Fruit fly (Drosophila melanogaster) whole organism, embryonic: ENCODE data around the gene roq.
A peak's percentile ranks its signal among the peaks of the same experiment; 100 is the strongest.

Experiments
- Atf6 ChIP-seq: fragments of 200-800 bp; sonication (Bioruptor generic); IDR thresholded peaks from 2 replicates; pipeline ENCODE4 v1.3.6; 2022; ENCODE audit warnings: missing biosample characterization, missing genetic modification characterization
- B-H1 ChIP-seq: fragments of 200-800 bp; sonication (Bioruptor generic); IDR thresholded peaks from 3 replicates; pipeline ENCODE4 v1.3.6; 2022; ENCODE audit warnings: missing biosample characterization, missing genetic modification characterization
- Bgb ChIP-seq: fragments of 200-800 bp; sonication (Bioruptor generic); IDR thresholded peaks from 2 replicates; pipeline ENCODE4 v1.3.6; 2022; ENCODE audit warnings: missing biosample characterization, missing genetic modification characterization; ENCODE audit not compliant: partially characterized antibody
- CG10267 ChIP-seq: fragments of 200-800 bp; sonication (Bioruptor generic); optimal IDR thresholded peaks from 2 replicates; lab custom pipeline; 2018; ENCODE audit warnings: missing biosample characterization, mild to moderate bottlenecking, missing genetic modification characterization, moderate library complexity
- CG10543 ChIP-seq: fragments of 200-800 bp; sonication (Bioruptor generic); optimal IDR thresholded peaks from 3 replicates; lab custom pipeline; 2017; ENCODE audit warnings: missing biosample characterization, mild to moderate bottlenecking, missing genetic modification characterization, moderate library complexity
- CG11560 ChIP-seq: fragments of 200-800 bp; sonication (Bioruptor generic); IDR thresholded peaks from 3 replicates; pipeline ENCODE4 v1.3.6; 2022; ENCODE audit warnings: missing biosample characterization, missing genetic modification characterization
- CG1233 ChIP-seq: fragments of 200-800 bp; sonication (Bioruptor generic); optimal IDR thresholded peaks from 4 replicates; lab custom pipeline; 2018; ENCODE audit warnings: missing biosample characterization, mild to moderate bottlenecking, missing genetic modification characterization
- CG14014 ChIP-seq: fragments of 200-800 bp; sonication (Bioruptor generic); IDR thresholded peaks from 2 replicates; pipeline ENCODE4 v1.3.6; 2022; ENCODE audit warnings: missing biosample characterization, missing genetic modification characterization
- CG14441 ChIP-seq: fragments of 200-800 bp; sonication (Bioruptor generic); IDR thresholded peaks from 2 replicates; pipeline ENCODE4 v1.3.6; 2022; ENCODE audit warnings: missing biosample characterization, missing genetic modification characterization
- CG2129 ChIP-seq: fragments of 200-800 bp; sonication (Bioruptor generic); IDR thresholded peaks from 2 replicates; pipeline ENCODE4 v1.3.6; 2022; ENCODE audit warnings: missing biosample characterization, missing genetic modification characterization; ENCODE audit not compliant: partially characterized antibody
- CG2678 ChIP-seq: fragments of 200-800 bp; sonication (Bioruptor generic); optimal IDR thresholded peaks from 3 replicates; lab custom pipeline; 2019; ENCODE audit warnings: missing biosample characterization, mild to moderate bottlenecking, missing genetic modification characterization, moderate library complexity
- CG4820 ChIP-seq: fragments of 200-800 bp; sonication (Bioruptor generic); optimal IDR thresholded peaks from 3 replicates; lab custom pipeline; 2016; ENCODE audit warnings: missing biosample characterization, missing genetic modification characterization
- CG5245 ChIP-seq: fragments of 200-800 bp; sonication (Bioruptor generic); optimal IDR thresholded peaks from 3 replicates; lab custom pipeline; 2016; ENCODE audit warnings: missing biosample characterization, missing genetic modification characterization
- CG6813 ChIP-seq: fragments of 200-800 bp; sonication (Bioruptor generic); optimal IDR thresholded peaks from 2 replicates; lab custom pipeline; 2017; ENCODE audit warnings: missing biosample characterization, missing genetic modification characterization, mild to moderate bottlenecking, moderate library complexity, missing genetic modification reagents
- CG7745 ChIP-seq: fragments of 200-800 bp; sonication (Bioruptor generic); optimal IDR thresholded peaks from 2 replicates; lab custom pipeline; 2018; ENCODE audit warnings: missing biosample characterization, mild to moderate bottlenecking, missing genetic modification characterization, moderate library complexity
- CG7786 ChIP-seq: fragments of 200-800 bp; sonication (Bioruptor generic); optimal IDR thresholded peaks from 2 replicates; lab custom pipeline; 2016; ENCODE audit warnings: missing biosample characterization, missing genetic modification characterization
- CG8359 ChIP-seq: fragments of 200-800 bp; sonication (Bioruptor generic); optimal IDR thresholded peaks from 2 replicates; lab custom pipeline; 2017; ENCODE audit warnings: missing biosample characterization, mild to moderate bottlenecking, missing genetic modification characterization, borderline replicate concordance
- CTCF ChIP-seq: fragments of 200-800 bp; sonication (Bioruptor generic); optimal IDR thresholded peaks from 2 replicates; lab custom pipeline; 2017; ENCODE audit warnings: missing biosample characterization, mild to moderate bottlenecking, missing genetic modification characterization, moderate library complexity
- Dbx ChIP-seq: fragments of 200-800 bp; sonication (Bioruptor generic); IDR thresholded peaks from 3 replicates; pipeline ENCODE4 v1.3.6; 2022; ENCODE audit warnings: missing biosample characterization, missing genetic modification characterization
- Dip2 ChIP-seq: fragments of 200-800 bp; sonication (Bioruptor generic); IDR thresholded peaks from 2 replicates; pipeline ENCODE4 v1.3.6; 2022; ENCODE audit warnings: missing biosample characterization, missing genetic modification characterization
- Doc3 ChIP-seq: fragments of 200-800 bp; sonication (Bioruptor generic); IDR thresholded peaks from 3 replicates; pipeline ENCODE4 v1.3.6; 2022; ENCODE audit warnings: missing biosample characterization, missing genetic modification characterization; ENCODE audit not compliant: partially characterized antibody
- Dref ChIP-seq: fragments of 200-800 bp; sonication (Bioruptor generic); IDR thresholded peaks from 2 replicates; pipeline ENCODE4 v1.3.6; 2022; ENCODE audit warnings: missing biosample characterization, missing genetic modification characterization
- Drgx ChIP-seq: fragments of 200-800 bp; sonication (Bioruptor generic); IDR thresholded peaks from 2 replicates; pipeline ENCODE4 v1.3.6; 2022; ENCODE audit warnings: missing biosample characterization, missing genetic modification characterization
- Ets97D ChIP-seq: fragments of 200-800 bp; sonication (Bioruptor generic); optimal IDR thresholded peaks from 3 replicates; lab custom pipeline; 2016; ENCODE audit warnings: missing biosample characterization, missing genetic modification characterization
- Fer2 ChIP-seq: fragments of 200-800 bp; sonication (Bioruptor generic); optimal IDR thresholded peaks from 2 replicates; lab custom pipeline; 2018; ENCODE audit warnings: missing biosample characterization, mild to moderate bottlenecking, missing genetic modification characterization, moderate library complexity
- HLH4C ChIP-seq: fragments of 200-800 bp; sonication (Bioruptor generic); IDR thresholded peaks from 3 replicates; pipeline ENCODE4 v1.3.6; 2022; ENCODE audit warnings: missing biosample characterization, missing genetic modification characterization; ENCODE audit not compliant: partially characterized antibody
- Hr3 ChIP-seq: fragments of 200-800 bp; sonication (Bioruptor generic); optimal IDR thresholded peaks from 3 replicates; lab custom pipeline; 2016; ENCODE audit warnings: missing biosample characterization, missing genetic modification characterization
- MBD-R2 ChIP-seq: fragments of 200-800 bp; sonication (Bioruptor generic); IDR thresholded peaks from 2 replicates; pipeline ENCODE4 v1.3.6; 2022; ENCODE audit warnings: missing biosample characterization, missing genetic modification characterization
- Max ChIP-seq: fragments of 200-800 bp; sonication (Bioruptor generic); optimal IDR thresholded peaks from 2 replicates; lab custom pipeline; 2016; ENCODE audit warnings: missing biosample characterization, mild to moderate bottlenecking, missing genetic modification characterization
- Med ChIP-seq: fragments of 200-800 bp; sonication (Bioruptor generic); peaks from one replicate; lab custom pipeline; 2016; ENCODE audit warnings: missing biosample characterization, missing genetic modification characterization, mild to moderate bottlenecking, inconsistent platforms, moderate library complexity
- Pdp1 ChIP-seq, 2 experiments: fragments of 200-800 bp; sonication (Bioruptor generic); optimal IDR thresholded peaks; 3 replicates each; lab custom pipeline; 2016; ENCODE audit warnings: missing biosample characterization in 2 of 2, missing genetic modification characterization in 2 of 2, mild to moderate bottlenecking in 1 of 2, moderate library complexity in 1 of 2
- ab ChIP-seq: fragments of 200-800 bp; sonication (Bioruptor generic); optimal IDR thresholded peaks from 2 replicates; lab custom pipeline; 2016; ENCODE audit warnings: missing biosample characterization, missing genetic modification characterization
- bsh ChIP-seq, 2 experiments: fragments of 200-800 bp; sonication (Bioruptor generic); optimal IDR thresholded peaks; 2 replicates each; lab custom pipeline; 2017 to 2018; ENCODE audit warnings: mild to moderate bottlenecking in 2 of 2, missing biosample characterization in 2 of 2, missing genetic modification characterization in 2 of 2, moderate library complexity in 1 of 2
- cg ChIP-seq: fragments of 200-800 bp; sonication (Bioruptor generic); optimal IDR thresholded peaks from 3 replicates; lab custom pipeline; 2019; ENCODE audit warnings: missing biosample characterization, mild to moderate bottlenecking, missing genetic modification characterization, moderate library complexity
- dmrt11E ChIP-seq: fragments of 200-800 bp; sonication (Bioruptor generic); optimal IDR thresholded peaks from 3 replicates; lab custom pipeline; 2018; ENCODE audit warnings: missing biosample characterization, mild to moderate bottlenecking, missing genetic modification characterization, moderate library complexity
- exex ChIP-seq: fragments of 200-800 bp; sonication (Bioruptor generic); optimal IDR thresholded peaks from 4 replicates; lab custom pipeline; 2018; ENCODE audit warnings: missing biosample characterization, mild to moderate bottlenecking, missing genetic modification characterization, moderate library complexity
- grn ChIP-seq: fragments of 200-800 bp; sonication (Bioruptor generic); optimal IDR thresholded peaks from 3 replicates; lab custom pipeline; 2017; ENCODE audit warnings: missing biosample characterization, missing genetic modification characterization
- inv ChIP-seq: fragments of 200-800 bp; sonication (Bioruptor generic); IDR thresholded peaks from 2 replicates; pipeline ENCODE4 v1.3.6; 2022; ENCODE audit warnings: missing biosample characterization, missing genetic modification characterization; ENCODE audit not compliant: partially characterized antibody
- kah ChIP-seq: fragments of 200-800 bp; sonication (Bioruptor generic); optimal IDR thresholded peaks from 2 replicates; lab custom pipeline; 2018; ENCODE audit warnings: missing biosample characterization, mild to moderate bottlenecking, missing genetic modification characterization
- mirr ChIP-seq: fragments of 200-800 bp; sonication (Bioruptor generic); optimal IDR thresholded peaks from 3 replicates; lab custom pipeline; 2018; ENCODE audit warnings: missing biosample characterization, mild to moderate bottlenecking, missing genetic modification characterization
- nom ChIP-seq: fragments of 200-800 bp; sonication (Bioruptor generic); optimal IDR thresholded peaks from 2 replicates; lab custom pipeline; 2017; ENCODE audit warnings: missing biosample characterization, missing genetic modification characterization, mild to moderate bottlenecking, moderate library complexity, missing genetic modification reagents
- pita ChIP-seq: fragments of 200-800 bp; sonication (Bioruptor generic); optimal IDR thresholded peaks from 2 replicates; lab custom pipeline; 2017; ENCODE audit warnings: missing biosample characterization, mild to moderate bottlenecking, missing genetic modification characterization
- ro ChIP-seq: fragments of 200-800 bp; sonication (Bioruptor generic); IDR thresholded peaks from 2 replicates; pipeline ENCODE4 v1.3.6; 2022; ENCODE audit warnings: missing biosample characterization, missing genetic modification characterization
- schlank ChIP-seq: fragments of 200-800 bp; sonication (Bioruptor generic); optimal IDR thresholded peaks from 2 replicates; lab custom pipeline; 2018; ENCODE audit warnings: missing biosample characterization, mild to moderate bottlenecking, missing genetic modification characterization
- sens ChIP-seq: fragments of 200-800 bp; sonication (Bioruptor generic); peaks from one replicate; lab custom pipeline; 2016; ENCODE audit warnings: missing biosample characterization, missing genetic modification characterization
- sim ChIP-seq: fragments of 200-800 bp; sonication (Bioruptor generic); IDR thresholded peaks from 2 replicates; pipeline ENCODE4 v1.3.6; 2022; ENCODE audit warnings: missing biosample characterization, missing genetic modification characterization
- slou ChIP-seq: fragments of 200-800 bp; sonication (Bioruptor generic); optimal IDR thresholded peaks from 3 replicates; lab custom pipeline; 2016; ENCODE audit warnings: missing biosample characterization, missing genetic modification characterization
- sr ChIP-seq: fragments of 200-800 bp; sonication (Bioruptor generic); IDR thresholded peaks from 3 replicates; pipeline ENCODE4 v1.3.6; 2022; ENCODE audit warnings: missing biosample characterization, missing genetic modification characterization
- sug ChIP-seq: fragments of 200-800 bp; optimal IDR thresholded peaks from 2 replicates; lab custom pipeline; 2019; ENCODE audit warnings: missing biosample characterization, mild to moderate bottlenecking, missing genetic modification characterization, moderate library complexity
- tin ChIP-seq: fragments of 200-800 bp; sonication (Bioruptor generic); optimal IDR thresholded peaks from 3 replicates; lab custom pipeline; 2016; ENCODE audit warnings: missing biosample characterization, missing genetic modification characterization
- z ChIP-seq: fragments of 200-800 bp; sonication (Bioruptor generic); IDR thresholded peaks from 3 replicates; pipeline ENCODE4 v1.3.6; 2022; ENCODE audit warnings: missing biosample characterization, missing genetic modification characterization

Gene roq

dm6 chr3L:16384145-16384705 is 5.9 kb upstream of the roq start:
- TF ChIP-seq Dref (peak; percentile 9; the same call in 1 of the 2 replicates), ro (0 out of 2 replicates have a peak, but pooled peaks have one; percentile 11), sens (GFP tag; lab: Kevin White, UChicago) (peak; percentile 44), Pdp1 (GFP tag; optimal IDR thresholded peaks at IDR 0.05; lab: Kevin White, UChicago) (peak in 1 of 2 experiments; percentile 13), CG7745 (tag; lab: Kevin White, UChicago) (no peak), CG7786 (GFP tag; lab: Kevin White, UChicago) (no peak), Drgx (peak; percentile 44; the same call in 1 of the 2 replicates), bsh (GFP tag; optimal IDR thresholded peaks at IDR 0.05; lab: Kevin White, UChicago) (no peak), CG1233 (GFP tag; lab: Kevin White, UChicago) (no peak), sug (tag; lab: Kevin White, UChicago) (peak; percentile 66), mirr (peak; percentile 27), CG8359 (GFP tag; lab: Kevin White, UChicago) (no peak), HLH4C (no peak), CG11560 (0 out of 3 replicates have a peak, but pooled peaks have one; percentile 25), CG2678 (tag; lab: Kevin White, UChicago) (peak; percentile 3), sim (GFP tag; lab: Robert Waterston, UW) (no peak), kah (GFP tag; lab: Kevin White, UChicago) (peak; percentile 40), exex (tag; lab: Kevin White, UChicago) (peak; percentile 61), B-H1 (GFP tag; lab: Robert Waterston, UW) (no peak), nom (peak; percentile 49), Med (GFP tag; lab: Kevin White, UChicago) (peak; percentile 71), CG14014 (GFP tag; lab: Robert Waterston, UW) (0 out of 2 replicates have a peak, but pooled peaks have one; percentile 6), Atf6 (GFP tag; lab: Robert Waterston, UW) (no peak), CG10543 (peak; percentile 11)

dm6 chr3L:16383056-16383455 is 4.7 kb upstream of the roq start:
- TF ChIP-seq Ets97D (GFP tag; lab: Kevin White, UChicago) (no peak), CG14441 (GFP tag; lab: Robert Waterston, UW) (no peak), schlank (tag; lab: Kevin White, UChicago) (no peak), Pdp1 (GFP tag; optimal IDR thresholded peaks at IDR 0.05; lab: Kevin White, UChicago) (peak in 1 of 2 experiments; percentile 87), slou (GFP tag; lab: Kevin White, UChicago) (no peak), dmrt11E (tag; lab: Kevin White, UChicago) (no peak), exex (tag; lab: Kevin White, UChicago) (peak; percentile 79), CG6813 (GFP tag; lab: Kevin White, UChicago) (no peak), Dbx (GFP tag; lab: Robert Waterston, UW) (no peak), CTCF (GFP tag; lab: Kevin White, UChicago) (no peak), z (GFP tag; lab: Robert Waterston, UW) (no peak), CG10267 (tag; lab: Kevin White, UChicago) (no peak), Max (GFP tag; lab: Kevin White, UChicago) (no peak), Dip2 (GFP tag; lab: Robert Waterston, UW) (no peak), cg (no peak), inv (GFP tag; lab: Robert Waterston, UW) (no peak), grn (peak; percentile 20), Bgb (GFP tag; lab: Robert Waterston, UW) (no peak), CG4820 (GFP tag; lab: Kevin White, UChicago) (no peak), tin (GFP tag; lab: Kevin White, UChicago) (no peak), Hr3 (GFP tag; lab: Kevin White, UChicago) (no peak), sr (no peak), ab (GFP tag; lab: Kevin White, UChicago) (no peak), CG5245 (GFP tag; lab: Kevin White, UChicago) (no peak), Fer2 (tag; lab: Kevin White, UChicago) (no peak), Doc3 (GFP tag; lab: Robert Waterston, UW) (no peak), CG2129 (GFP tag; lab: Robert Waterston, UW) (no peak), MBD-R2 (GFP tag; lab: Robert Waterston, UW) (no peak), pita (GFP tag; lab: Kevin White, UChicago) (no peak)
